Worm (Caenorhabditis elegans) whole organism, L1 larva: Measurements from ENCODE around the gene R10D12.13.

Source experiments
- blmp-1 ChIP-seq: fragments of 150-350 bp; optimal IDR thresholded peaks from 2 replicates; lab custom pipeline; 2014; ENCODE audit warnings: missing biosample characterization, missing genetic modification characterization
- ces-1 ChIP-seq: fragments of 150-350 bp; optimal IDR thresholded peaks from 2 replicates; lab custom pipeline; 2014; ENCODE audit warnings: missing biosample characterization, missing genetic modification reagents, missing genetic modification characterization
- elt-2 ChIP-seq: sonication (generic microtip); optimal IDR thresholded peaks from 2 replicates; lab custom pipeline; 2016; ENCODE audit warnings: missing genetic modification characterization, mild to moderate bottlenecking, inconsistent platforms, missing compliant biosample characterization, missing genetic modification reagents
- lin-15B ChIP-seq: fragments of 150-350 bp; sonication (generic microtip); optimal IDR thresholded peaks from 3 replicates; lab custom pipeline; 2014; ENCODE audit warnings: missing biosample characterization, missing genetic modification characterization
- nhr-77 ChIP-seq: fragments of 150-350 bp; optimal IDR thresholded peaks from 2 replicates; lab custom pipeline; 2014; ENCODE audit warnings: missing biosample characterization, missing genetic modification characterization
- nhr-85 ChIP-seq: sonication (generic microtip); peaks from one replicate; lab custom pipeline; 2016; ENCODE audit warnings: missing genetic modification characterization, inconsistent platforms, missing compliant biosample characterization
- snpc-4 ChIP-seq: fragments of 150-350 bp; optimal IDR thresholded peaks from 2 replicates; lab custom pipeline; 2014; ENCODE audit warnings: missing biosample characterization, missing genetic modification characterization
- sox-4 ChIP-seq: sonication (generic microtip); optimal IDR thresholded peaks from 2 replicates; lab custom pipeline; 2016; ENCODE audit warnings: missing genetic modification characterization, missing compliant biosample characterization
- tbx-2 ChIP-seq: sonication (generic microtip); optimal IDR thresholded peaks from 2 replicates; lab custom pipeline; 2016; ENCODE audit warnings: missing genetic modification characterization, missing compliant biosample characterization
- unc-130 ChIP-seq: fragments of 150-350 bp; optimal IDR thresholded peaks from 2 replicates; lab custom pipeline; 2017; ENCODE audit warnings: missing biosample characterization, missing genetic modification characterization, inconsistent platforms
- unc-62 ChIP-seq: fragments of 150-350 bp; optimal IDR thresholded peaks from 2 replicates; lab custom pipeline; 2014; ENCODE audit warnings: missing biosample characterization, missing genetic modification reagents, missing genetic modification characterization

ce11 chrV:13915390-13915789, 46.8 kb upstream of the R10D12.13 start, which contains the start of gene gcy-32:
- TF ChIP-seq unc-62 (GFP tag; lab: Kevin White, UChicago): no peak
- no peak for TF ChIP-seq tbx-2 (tag; lab: Kevin White, UChicago)
- TF ChIP-seq blmp-1 (tag; lab: Kevin White, UChicago): no peak
- TF ChIP-seq nhr-77 (tag; lab: Kevin White, UChicago): no peak
- no peak for TF ChIP-seq elt-2 (tag; lab: Kevin White, UChicago)
- no peak for TF ChIP-seq nhr-85 (tag; lab: Kevin White, UChicago)
- no peak for TF ChIP-seq ces-1 (GFP tag; lab: Kevin White, UChicago)
- no peak for TF ChIP-seq sox-4 (tag; lab: Kevin White, UChicago)
- no peak for TF ChIP-seq snpc-4 (tag; lab: Kevin White, UChicago)
- no peak for TF ChIP-seq lin-15B (tag; lab: Kevin White, UChicago)
- no peak for TF ChIP-seq unc-130 (tag; lab: Kevin White, UChicago)
